Fruit fly (Drosophila melanogaster) S2 (cell line): Measurements from ENCODE around the gene CG12990.

Experiments
- CG8478 ChIP-seq: fragments of >200 bp; optimal IDR thresholded peaks from 2 replicates; lab custom pipeline; 2018
- CTCF ChIP-seq, 2 experiments: fragments of >200 bp; optimal IDR thresholded peaks; 2 replicates each; lab custom pipeline; 2018

dm6 chrX:17659119-17659452 lies 12.6 kb downstream of the CG12990 start:
- TF ChIP-seq CG8478 (lab: Kevin White, UChicago) = no peak
- TF ChIP-seq CTCF (optimal IDR thresholded peaks at IDR 0.05; lab: Kevin White, UChicago) = no peak
